Fruit fly (Drosophila melanogaster) Kc167 (cell line): Measurements from ENCODE around the gene CG5171.

Experiments
- Myc ChIP-seq: fragments of >200 bp; optimal IDR thresholded peaks from 2 replicates; lab custom pipeline; 2017; ENCODE audit warnings: missing external identifiers
- Sin3A ChIP-seq: fragments of >200 bp; optimal IDR thresholded peaks from 2 replicates; lab custom pipeline; 2018; ENCODE audit warnings: missing external identifiers
- h ChIP-seq: fragments of >200 bp; optimal IDR thresholded peaks from 3 replicates; lab custom pipeline; 2018; ENCODE audit warnings: missing external identifiers
- psq ChIP-seq: fragments of >200 bp; optimal IDR thresholded peaks from 2 replicates; lab custom pipeline; 2017; ENCODE audit warnings: missing external identifiers

DNA sequence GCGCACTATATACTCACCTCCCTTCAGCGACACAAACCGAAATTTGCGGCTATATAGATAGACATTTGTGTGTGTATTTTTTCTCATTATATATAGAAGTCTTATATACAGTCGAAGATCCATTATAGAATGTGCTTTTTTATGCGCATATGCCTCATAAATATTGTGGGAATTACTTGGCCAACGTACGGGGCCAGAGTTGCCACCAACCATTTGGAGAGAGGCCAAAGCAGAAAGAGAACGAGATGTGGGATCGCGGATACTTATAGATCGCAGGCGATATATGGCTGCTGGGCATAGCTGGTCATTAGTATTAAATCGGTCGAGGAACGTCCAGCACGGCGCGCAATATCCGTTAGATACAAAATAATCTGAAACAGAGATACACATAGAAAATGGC lies 3.8 kb downstream of the CG5171 start, which contains the start of gene CG5177:
- TF ChIP-seq Sin3A (lab: Kevin White, UChicago) (no peak), Myc (lab: Kevin White, UChicago) (no peak), psq (lab: Kevin White, UChicago) (no peak), h (lab: Kevin White, UChicago) (no peak)
